Fruit fly (Drosophila melanogaster) whole organism, embryonic: ENCODE measurements around the gene CG13367.

Source experiments
- CG10366 ChIP-seq: fragments of 200-800 bp; sonication (Bioruptor generic); IDR thresholded peaks from 2 replicates; pipeline ENCODE4 v1.3.6; 2022; ENCODE audit warnings: missing biosample characterization, missing genetic modification characterization
- CG10979 ChIP-seq: fragments of 200-800 bp; sonication (Bioruptor generic); optimal IDR thresholded peaks from 2 replicates; lab custom pipeline; 2018; ENCODE audit warnings: missing biosample characterization, mild to moderate bottlenecking, missing genetic modification characterization, moderate library complexity
- CG11504 ChIP-seq: fragments of 200-800 bp; sonication (Bioruptor generic); optimal IDR thresholded peaks from 3 replicates; lab custom pipeline; 2019; ENCODE audit warnings: missing biosample characterization, mild to moderate bottlenecking, missing genetic modification characterization, moderate library complexity
- CG12391 ChIP-seq: fragments of 200-800 bp; sonication (Bioruptor generic); optimal IDR thresholded peaks from 3 replicates; lab custom pipeline; 2018; ENCODE audit warnings: missing biosample characterization, mild to moderate bottlenecking, missing genetic modification characterization, moderate library complexity
- CG12659 ChIP-seq: fragments of 200-800 bp; sonication (Bioruptor generic); optimal IDR thresholded peaks from 3 replicates; lab custom pipeline; 2017; ENCODE audit warnings: mild to moderate bottlenecking, missing biosample characterization, missing genetic modification reagents, missing genetic modification characterization
- CG1603 ChIP-seq: fragments of 200-800 bp; sonication (Bioruptor generic); optimal IDR thresholded peaks from 2 replicates; lab custom pipeline; 2019; ENCODE audit warnings: missing biosample characterization, mild to moderate bottlenecking, missing genetic modification characterization, moderate library complexity
- CG16863 ChIP-seq: fragments of 200-800 bp; sonication (Bioruptor generic); optimal IDR thresholded peaks from 3 replicates; lab custom pipeline; 2016; ENCODE audit warnings: missing biosample characterization, missing genetic modification characterization
- CG17328 ChIP-seq: fragments of 200-800 bp; sonication (Bioruptor generic); IDR thresholded peaks from 2 replicates; pipeline ENCODE4 v1.3.6; 2022; ENCODE audit warnings: missing biosample characterization, missing genetic modification characterization
- CG18262 ChIP-seq: fragments of 200-800 bp; optimal IDR thresholded peaks from 3 replicates; lab custom pipeline; 2019; ENCODE audit warnings: missing biosample characterization, mild to moderate bottlenecking, missing genetic modification characterization, moderate library complexity
- CG18599 ChIP-seq: fragments of 200-800 bp; sonication (Bioruptor generic); optimal IDR thresholded peaks from 3 replicates; lab custom pipeline; 2017; ENCODE audit warnings: missing biosample characterization, missing genetic modification characterization, mild to moderate bottlenecking, moderate library complexity, missing genetic modification reagents
- CG2712 ChIP-seq: fragments of 200-800 bp; optimal IDR thresholded peaks from 3 replicates; lab custom pipeline; 2019; ENCODE audit warnings: missing biosample characterization, mild to moderate bottlenecking, missing genetic modification characterization, moderate library complexity
- CG31441 ChIP-seq: fragments of 200-800 bp; sonication (Bioruptor generic); IDR thresholded peaks from 2 replicates; pipeline ENCODE4 v1.3.6; 2022; ENCODE audit warnings: missing biosample characterization, missing genetic modification characterization
- CG3163 ChIP-seq: fragments of 200-800 bp; sonication (Bioruptor generic); optimal IDR thresholded peaks from 3 replicates; lab custom pipeline; 2016; ENCODE audit warnings: missing biosample characterization, missing genetic modification characterization
- CG33213 ChIP-seq: fragments of 200-800 bp; sonication (Bioruptor generic); optimal IDR thresholded peaks from 3 replicates; lab custom pipeline; 2016; ENCODE audit warnings: missing biosample characterization, missing genetic modification characterization
- CG5180 ChIP-seq: fragments of 200-800 bp; sonication (Bioruptor generic); optimal IDR thresholded peaks from 3 replicates; lab custom pipeline; 2017; ENCODE audit warnings: missing biosample characterization, missing genetic modification characterization, mild to moderate bottlenecking, moderate library complexity, missing genetic modification reagents
- CG6254 ChIP-seq: fragments of 200-800 bp; sonication (Bioruptor generic); optimal IDR thresholded peaks from 3 replicates; lab custom pipeline; 2017; ENCODE audit warnings: mild to moderate bottlenecking, missing biosample characterization, missing genetic modification reagents, missing genetic modification characterization
- CG6791 ChIP-seq: fragments of 200-800 bp; sonication (Bioruptor generic); IDR thresholded peaks from 3 replicates; pipeline ENCODE4 v1.3.6; 2022; ENCODE audit warnings: missing biosample characterization, missing genetic modification characterization; ENCODE audit not compliant: partially characterized antibody
- CTCF ChIP-seq: fragments of 200-800 bp; sonication (Bioruptor generic); optimal IDR thresholded peaks from 2 replicates; lab custom pipeline; 2017; ENCODE audit warnings: missing biosample characterization, mild to moderate bottlenecking, missing genetic modification characterization, moderate library complexity
- Camta ChIP-seq: fragments of 200-800 bp; sonication (Bioruptor generic); optimal IDR thresholded peaks from 2 replicates; lab custom pipeline; 2016; ENCODE audit warnings: missing biosample characterization, missing genetic modification characterization
- D19A ChIP-seq: fragments of 200-800 bp; optimal IDR thresholded peaks from 3 replicates; lab custom pipeline; 2019; ENCODE audit warnings: missing biosample characterization, mild to moderate bottlenecking, missing genetic modification characterization, moderate library complexity
- Dp ChIP-seq: fragments of 200-800 bp; sonication (Bioruptor generic); optimal IDR thresholded peaks from 2 replicates; lab custom pipeline; 2018; ENCODE audit warnings: missing biosample characterization, mild to moderate bottlenecking, missing genetic modification characterization, moderate library complexity
- Ets65A ChIP-seq: fragments of 200-800 bp; sonication (Bioruptor generic); peaks from one replicate; lab custom pipeline; 2016; ENCODE audit warnings: missing biosample characterization, missing genetic modification characterization
- Fer1 ChIP-seq: fragments of 200-800 bp; sonication (Bioruptor generic); optimal IDR thresholded peaks from 2 replicates; lab custom pipeline; 2017; ENCODE audit warnings: missing biosample characterization, mild to moderate bottlenecking, missing genetic modification characterization
- H2.0 ChIP-seq: fragments of 200-800 bp; sonication (Bioruptor generic); IDR thresholded peaks from 2 replicates; pipeline ENCODE4 v1.3.6; 2022; ENCODE audit warnings: missing biosample characterization, missing genetic modification characterization
- HmgD ChIP-seq: fragments of 200-800 bp; sonication (Bioruptor generic); optimal IDR thresholded peaks from 3 replicates; lab custom pipeline; 2016; ENCODE audit warnings: missing biosample characterization, missing genetic modification characterization
- Hmr ChIP-seq: fragments of 200-800 bp; sonication (Bioruptor generic); optimal IDR thresholded peaks from 3 replicates; lab custom pipeline; 2017; ENCODE audit warnings: mild to moderate bottlenecking, missing biosample characterization, missing genetic modification reagents, missing genetic modification characterization
- Hr3 ChIP-seq: fragments of 200-800 bp; sonication (Bioruptor generic); optimal IDR thresholded peaks from 3 replicates; lab custom pipeline; 2016; ENCODE audit warnings: missing biosample characterization, missing genetic modification characterization
- Mad ChIP-seq: fragments of 200-800 bp; sonication (Bioruptor generic); optimal IDR thresholded peaks from 2 replicates; lab custom pipeline; 2016; ENCODE audit warnings: missing biosample characterization, missing genetic modification characterization
- Max ChIP-seq: fragments of 200-800 bp; sonication (Bioruptor generic); optimal IDR thresholded peaks from 2 replicates; lab custom pipeline; 2016; ENCODE audit warnings: missing biosample characterization, mild to moderate bottlenecking, missing genetic modification characterization
- Mes4 ChIP-seq: fragments of 200-800 bp; sonication (Bioruptor generic); optimal IDR thresholded peaks from 2 replicates; lab custom pipeline; 2016; ENCODE audit warnings: missing biosample characterization, missing genetic modification characterization
- Myb ChIP-seq: fragments of 200-800 bp; sonication (Bioruptor generic); optimal IDR thresholded peaks from 2 replicates; lab custom pipeline; 2016; ENCODE audit warnings: missing biosample characterization, missing genetic modification characterization
- Rfx ChIP-seq: fragments of 200-800 bp; sonication (Bioruptor generic); IDR thresholded peaks from 2 replicates; pipeline ENCODE4 v1.3.6; 2022; ENCODE audit warnings: missing biosample characterization, missing genetic modification characterization
- Sox102F ChIP-seq: fragments of 200-800 bp; sonication (Bioruptor generic); optimal IDR thresholded peaks from 2 replicates; lab custom pipeline; 2018; ENCODE audit warnings: missing biosample characterization, mild to moderate bottlenecking, missing genetic modification characterization, moderate library complexity
- Xrp1 ChIP-seq: fragments of 200-800 bp; sonication (Bioruptor generic); IDR thresholded peaks from 2 replicates; pipeline ENCODE4 v1.3.6; 2022; ENCODE audit warnings: missing biosample characterization, missing genetic modification characterization
- az2 ChIP-seq: fragments of 200-800 bp; sonication (Bioruptor generic); optimal IDR thresholded peaks from 3 replicates; lab custom pipeline; 2016; ENCODE audit warnings: missing biosample characterization, missing genetic modification characterization
- br ChIP-seq: fragments of >200 bp; optimal IDR thresholded peaks from 2 replicates; lab custom pipeline; 2017
- cad ChIP-seq: fragments of >200 bp; optimal IDR thresholded peaks from 2 replicates; lab custom pipeline; 2017; ENCODE audit warnings: missing biosample characterization, missing genetic modification characterization
- dati ChIP-seq: fragments of 200-800 bp; sonication (Bioruptor generic); IDR thresholded peaks from 2 replicates; pipeline ENCODE4 v1.3.6; 2022; ENCODE audit warnings: missing biosample characterization, missing genetic modification characterization
- dm ChIP-seq: fragments of 200-800 bp; sonication (Bioruptor generic); optimal IDR thresholded peaks from 3 replicates; lab custom pipeline; 2016; ENCODE audit warnings: missing biosample characterization, missing genetic modification characterization
- emc ChIP-seq: fragments of 200-800 bp; sonication (Bioruptor generic); optimal IDR thresholded peaks from 2 replicates; lab custom pipeline; 2016; ENCODE audit warnings: missing biosample characterization, missing genetic modification characterization
- eve ChIP-seq, 2 experiments: fragments of >200 bp; optimal IDR thresholded peaks; 2 replicates each; lab custom pipeline; 2017; ENCODE audit warnings: missing biosample characterization in 2 of 2, missing genetic modification characterization in 2 of 2
- ewg ChIP-seq: fragments of 200-800 bp; sonication (Bioruptor generic); optimal IDR thresholded peaks from 3 replicates; lab custom pipeline; 2017; ENCODE audit warnings: mild to moderate bottlenecking, missing biosample characterization, missing genetic modification reagents, missing genetic modification characterization
- gem ChIP-seq: fragments of 200-800 bp; sonication (Bioruptor generic); optimal IDR thresholded peaks from 2 replicates; lab custom pipeline; 2019; ENCODE audit warnings: missing biosample characterization, mild to moderate bottlenecking, missing genetic modification characterization, moderate library complexity
- grau ChIP-seq: fragments of 200-800 bp; optimal IDR thresholded peaks from 3 replicates; lab custom pipeline; 2019; ENCODE audit warnings: missing biosample characterization, mild to moderate bottlenecking, missing genetic modification characterization, moderate library complexity
- lmd ChIP-seq: fragments of 200-800 bp; sonication (Bioruptor generic); IDR thresholded peaks from 2 replicates; pipeline ENCODE4 v1.3.6; 2022; ENCODE audit warnings: missing biosample characterization, missing genetic modification characterization
- rib ChIP-seq: fragments of 200-800 bp; sonication (Bioruptor generic); IDR thresholded peaks from 2 replicates; pipeline ENCODE4 v1.3.6; 2022; ENCODE audit warnings: missing biosample characterization, missing genetic modification characterization
- schlank ChIP-seq: fragments of 200-800 bp; sonication (Bioruptor generic); optimal IDR thresholded peaks from 2 replicates; lab custom pipeline; 2018; ENCODE audit warnings: missing biosample characterization, mild to moderate bottlenecking, missing genetic modification characterization
- sd ChIP-seq: fragments of 200-800 bp; sonication (Bioruptor generic); optimal IDR thresholded peaks from 3 replicates; lab custom pipeline; 2018; ENCODE audit warnings: missing biosample characterization, mild to moderate bottlenecking, missing genetic modification characterization, moderate library complexity
- seq ChIP-seq: fragments of 200-800 bp; sonication (Bioruptor generic); IDR thresholded peaks from 2 replicates; pipeline ENCODE4 v1.3.6; 2022; ENCODE audit warnings: missing biosample characterization, missing genetic modification characterization
- shn ChIP-seq: fragments of 200-800 bp; sonication (Bioruptor generic); optimal IDR thresholded peaks from 3 replicates; lab custom pipeline; 2016; ENCODE audit warnings: missing biosample characterization, missing genetic modification characterization
- tin ChIP-seq: fragments of 200-800 bp; sonication (Bioruptor generic); optimal IDR thresholded peaks from 3 replicates; lab custom pipeline; 2016; ENCODE audit warnings: missing biosample characterization, missing genetic modification characterization
- tll ChIP-seq, 2 experiments: fragments of 200-800 bp in 1 of 2; fragments of >200 bp in 1 of 2; sonication (Bioruptor generic) in 1 of 2; optimal IDR thresholded peaks; 2 replicates each; lab custom pipeline; 2017 to 2019; ENCODE audit warnings: missing biosample characterization in 2 of 2, missing genetic modification characterization in 2 of 2, mild to moderate bottlenecking in 1 of 2, moderate library complexity in 1 of 2

The CG13367 gene

dm6 chrX:621132-621555 lies 23.4 kb upstream of the CG13367 start, which contains the start of the genes CG13365 and Vsp37A (continued):
- TF ChIP-seq CTCF (GFP tag; lab: Kevin White, UChicago) (peak; percentile 34), CG10366 (GFP tag; lab: Robert Waterston, UW) (peak; percentile 20; the same call in 1 of the 2 replicates), H2.0 (GFP tag; lab: Robert Waterston, UW) (no peak), dm (GFP tag; lab: Kevin White, UChicago) (peak; percentile 39), Ets65A (GFP tag; lab: Kevin White, UChicago) (peak; percentile 96), Rfx (GFP tag; lab: Robert Waterston, UW) (peak; percentile 39; the same call in 1 of the 2 replicates), CG33213 (GFP tag; lab: Kevin White, UChicago) (peak; percentile 28), CG11504 (peak; percentile 51), rib (GFP tag; lab: Robert Waterston, UW) (no peak), eve (GFP tag; optimal IDR thresholded peaks at IDR 0.05; lab: Kevin White, UChicago) (no peak), Myb (GFP tag; lab: Kevin White, UChicago) (peak; percentile 66), HmgD (GFP tag; lab: Kevin White, UChicago) (peak; percentile 14), br (lab: Kevin White, UChicago) (no peak), CG17328 (peak; percentile 37; the same call in 1 of the 2 replicates), CG2712 (peak; percentile 38), CG18262 (tag; lab: Kevin White, UChicago) (peak; percentile 32), Hmr (GFP tag; lab: Kevin White, UChicago) (peak; percentile 47), Hr3 (peak; percentile 0), ewg (GFP tag; lab: Kevin White, UChicago) (peak; percentile 7), CG6254 (GFP tag; lab: Kevin White, UChicago) (no peak), CG1603 (tag; lab: Kevin White, UChicago) (peak; percentile 14), Sox102F (peak; percentile 30), Fer1 (GFP tag; lab: Kevin White, UChicago) (peak; percentile 32), CG10979 (peak; percentile 18), Mes4 (GFP tag; lab: Kevin White, UChicago) (peak; percentile 17), CG16863 (GFP tag; lab: Kevin White, UChicago) (peak; percentile 47), tin (peak; percentile 36), CG18599 (GFP tag; lab: Kevin White, UChicago) (peak; percentile 56), emc (GFP tag; lab: Kevin White, UChicago) (peak; percentile 3), sd (peak; percentile 34), CG6791 (no peak), seq (GFP tag; lab: Robert Waterston, UW) (no peak), Xrp1 (0 out of 2 replicates have a peak, but pooled peaks have one; percentile 27), cad (GFP tag; lab: Kevin White, UChicago) (no peak), CG3163 (peak; percentile 4), dati (no peak), az2 (GFP tag; lab: Kevin White, UChicago) (peak; percentile 42), CG5180 (GFP tag; lab: Kevin White, UChicago) (peak; percentile 36), grau (tag; lab: Kevin White, UChicago) (peak; percentile 48), CG12659 (GFP tag; lab: Kevin White, UChicago) (peak; percentile 65), shn (GFP tag; lab: Kevin White, UChicago) (peak; percentile 28), tll (GFP tag; optimal IDR thresholded peaks at IDR 0.05; lab: Kevin White, UChicago) (peak in 1 of 2 experiments; percentile 80), D19A (no peak), CG12391 (peak; percentile 52), schlank (tag; lab: Kevin White, UChicago) (no peak), Dp (GFP tag; lab: Kevin White, UChicago) (peak; percentile 34), Camta (GFP tag; lab: Kevin White, UChicago) (peak; percentile 45), Max (GFP tag; lab: Kevin White, UChicago) (peak; percentile 52), lmd (GFP tag; lab: Robert Waterston, UW) (no peak), CG31441 (GFP tag; lab: Robert Waterston, UW) (0 out of 2 replicates have a peak, but pooled peaks have one; percentile 26), Mad (peak; percentile 6), gem (tag; lab: Kevin White, UChicago) (peak; percentile 52)
